Worm (Caenorhabditis elegans) whole organism, early embryonic: ENCODE measurements around the gene nas-33.

Experiments used
- B0310.2 ChIP-seq: sonication (generic microtip); optimal IDR thresholded peaks from 2 replicates; lab custom pipeline; 2016; ENCODE audit warnings: mild to moderate bottlenecking, missing genetic modification characterization, missing compliant biosample characterization
- F13C5.2 ChIP-seq: sonication (generic microtip); optimal IDR thresholded peaks from 2 replicates; lab custom pipeline; 2017; ENCODE audit warnings: mild to moderate bottlenecking, missing genetic modification characterization, inconsistent platforms, missing compliant biosample characterization
- aly-1 ChIP-seq: sonication (generic microtip); optimal IDR thresholded peaks from 2 replicates; lab custom pipeline; 2016; ENCODE audit warnings: missing genetic modification characterization, missing compliant biosample characterization
- ama-1 ChIP-seq: fragments of 150-350 bp; optimal IDR thresholded peaks from 2 replicates; lab custom pipeline; 2014
- ceh-13 ChIP-seq: fragments of 200-800 bp; sonication (Bioruptor generic); optimal IDR thresholded peaks from 2 replicates; lab custom pipeline; 2018; ENCODE audit warnings: mild to moderate bottlenecking, missing genetic modification characterization, missing compliant biosample characterization
- ceh-36 ChIP-seq: sonication (generic microtip); optimal IDR thresholded peaks from 2 replicates; lab custom pipeline; 2016; ENCODE audit warnings: missing genetic modification characterization, inconsistent platforms, missing compliant biosample characterization
- ets-7 ChIP-seq: sonication (generic microtip); optimal IDR thresholded peaks from 2 replicates; lab custom pipeline; 2016; ENCODE audit warnings: missing genotype, missing genetic modification characterization, missing compliant biosample characterization
- flt-1 ChIP-seq: fragments of 200-800 bp; sonication (Bioruptor generic); IDR thresholded peaks from 2 replicates; pipeline ENCODE4 v1.3.6; 2022; ENCODE audit warnings: missing genetic modification characterization, missing compliant biosample characterization
- hmbx-1 ChIP-seq: sonication (generic microtip); optimal IDR thresholded peaks from 2 replicates; lab custom pipeline; 2016; ENCODE audit warnings: mild to moderate bottlenecking, missing genetic modification characterization, missing compliant biosample characterization
- hmg-4 ChIP-seq: fragments of 200-800 bp; sonication (Bioruptor generic); optimal IDR thresholded peaks from 2 replicates; lab custom pipeline; 2018; ENCODE audit warnings: mild to moderate bottlenecking, missing genetic modification characterization, missing compliant biosample characterization
- hnd-1 ChIP-seq: sonication (generic microtip); optimal IDR thresholded peaks from 2 replicates; lab custom pipeline; 2016; ENCODE audit warnings: missing genetic modification characterization, missing compliant biosample characterization
- pes-1 ChIP-seq: fragments of 200-800 bp; sonication (Bioruptor generic); IDR thresholded peaks from 2 replicates; pipeline ENCODE4 v1.3.6; 2022; ENCODE audit warnings: missing genetic modification reagents, missing genetic modification characterization, missing compliant biosample characterization
- scrt-1 ChIP-seq: fragments of 200-800 bp; sonication (Bioruptor generic); IDR thresholded peaks from 2 replicates; pipeline ENCODE4 v1.3.6; 2022; ENCODE audit warnings: missing genetic modification characterization, missing compliant biosample characterization
- sea-1 ChIP-seq: fragments of 200-800 bp; sonication (Bioruptor generic); conservative IDR thresholded peaks from 2 replicates; pipeline ENCODE4 v1.3.6; 2022; ENCODE audit warnings: missing genetic modification characterization, missing compliant biosample characterization
- tbx-11 ChIP-seq: fragments of 200-800 bp; sonication (Bioruptor generic); IDR thresholded peaks from 2 replicates; pipeline ENCODE4 v1.3.6; 2022; ENCODE audit warnings: missing genetic modification characterization, missing compliant biosample characterization
- tbx-37 ChIP-seq: fragments of 200-800 bp; sonication (Bioruptor generic); conservative IDR thresholded peaks from 2 replicates; pipeline ENCODE4 v1.3.6; 2022; ENCODE audit warnings: missing genetic modification reagents, missing genetic modification characterization, missing compliant biosample characterization
- tra-4 ChIP-seq: sonication (generic microtip); optimal IDR thresholded peaks from 2 replicates; lab custom pipeline; 2017; ENCODE audit warnings: missing genetic modification characterization, missing compliant biosample characterization

nas-33 gene

DNA sequence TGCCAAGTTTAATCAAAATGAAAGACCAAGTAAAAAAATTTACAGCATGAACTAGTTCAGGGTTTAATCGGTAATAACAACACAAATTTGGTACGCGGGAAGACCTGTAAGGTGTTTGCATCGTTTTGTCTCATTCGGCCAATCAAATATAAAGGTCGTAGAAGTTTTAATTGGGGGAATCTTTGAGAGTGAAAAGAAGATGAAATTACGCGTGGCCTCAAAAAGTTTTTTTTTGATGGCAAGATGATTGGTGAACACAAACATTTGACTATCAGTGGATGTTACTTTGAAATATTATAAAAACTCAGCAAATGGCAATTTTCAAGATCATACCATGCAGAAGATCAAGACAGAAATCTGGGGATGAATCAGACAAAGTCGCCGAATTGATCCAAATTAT is at the start of gene nas-33:
TSS of gene nas-33 (minus strand) at position 101 of the 400 bp plus-strand sequence.
- TF ChIP-seq aly-1 (tag; lab: Kevin White, UChicago) = no peak
- TF ChIP-seq F13C5.2 (tag; lab: Kevin White, UChicago) = no peak
- TF ChIP-seq ceh-13 (GFP tag; lab: Kevin White, UChicago) = no peak
- TF ChIP-seq hnd-1 = no peak
- no peak for TF ChIP-seq tbx-37 (GFP tag; lab: Robert Waterston, UW)
- no peak for TF ChIP-seq ets-7 (tag; lab: Kevin White, UChicago)
- no peak for TF ChIP-seq sea-1 (GFP tag; lab: Robert Waterston, UW)
- no peak for TF ChIP-seq flt-1
- no peak for TF ChIP-seq B0310.2
- TF ChIP-seq pes-1 = no peak
- no peak for TF ChIP-seq hmg-4 (GFP tag; lab: Kevin White, UChicago)
- no peak for TF ChIP-seq tbx-11 (GFP tag; lab: Robert Waterston, UW)
- no peak for TF ChIP-seq ama-1 (lab: Kevin White, UChicago)
- no peak for TF ChIP-seq ceh-36 (tag; lab: Kevin White, UChicago)
- TF ChIP-seq scrt-1 = no peak
- no peak for TF ChIP-seq hmbx-1 (tag; lab: Kevin White, UChicago)

DNA sequence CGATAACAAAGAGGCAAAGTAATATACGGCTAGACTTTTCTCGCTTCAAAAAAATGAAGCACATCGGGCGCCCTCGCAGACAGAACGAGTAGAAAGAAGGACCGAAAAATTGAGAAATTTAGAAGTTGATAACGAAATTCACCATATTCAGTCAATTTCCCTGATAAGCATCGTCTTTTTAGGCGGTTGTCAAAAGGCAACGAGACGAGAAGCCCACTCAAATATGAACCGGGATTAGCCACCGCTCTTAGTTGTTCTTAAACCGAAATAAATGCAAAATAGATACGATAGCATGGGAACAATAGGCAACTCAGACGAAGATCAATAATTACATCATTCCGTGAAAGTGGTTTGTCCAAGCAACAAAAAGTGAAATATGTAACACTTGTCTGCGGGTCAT is 48.1 kb upstream of the nas-33 start:
- TF ChIP-seq scrt-1 (no peak), B0310.2 (no peak), tbx-11 (GFP tag; lab: Robert Waterston, UW) (no peak), ama-1 (lab: Kevin White, UChicago) (no peak), sea-1 (GFP tag; lab: Robert Waterston, UW) (no peak), aly-1 (tag; lab: Kevin White, UChicago) (no peak), hmg-4 (GFP tag; lab: Kevin White, UChicago) (no peak)

DNA sequence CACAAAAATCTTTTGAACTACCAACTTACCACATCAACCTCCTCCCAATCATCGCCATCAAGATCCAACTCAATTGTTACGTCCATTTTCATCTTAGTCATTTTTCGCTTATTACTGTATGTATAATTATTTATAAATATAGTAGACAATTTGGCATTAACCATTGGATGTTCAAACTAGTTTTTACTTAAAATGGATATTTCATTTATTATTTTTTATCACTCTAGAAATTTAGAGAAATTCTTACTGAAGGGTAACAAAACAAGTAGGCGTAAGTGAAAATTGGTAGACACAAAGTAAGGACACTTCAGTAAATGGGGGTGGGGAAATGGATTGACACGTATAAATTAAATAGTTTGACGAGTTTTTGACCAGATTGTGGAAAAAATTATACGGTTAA is 44.7 kb upstream of the nas-33 start, which contains the start of gene actl-1:
TSS of gene actl-1 (minus strand) at position 101 of the 400 bp plus-strand sequence.
- no peak for TF ChIP-seq scrt-1
- TF ChIP-seq tbx-11 (GFP tag; lab: Robert Waterston, UW) = no peak
- no peak for TF ChIP-seq F13C5.2 (tag; lab: Kevin White, UChicago)
- no peak for TF ChIP-seq ets-7 (tag; lab: Kevin White, UChicago)
- TF ChIP-seq ama-1 (lab: Kevin White, UChicago) = no peak
- no peak for TF ChIP-seq B0310.2
- TF ChIP-seq hmg-4 (GFP tag; lab: Kevin White, UChicago) = no peak
- no peak for TF ChIP-seq hnd-1
- no peak for TF ChIP-seq sea-1 (GFP tag; lab: Robert Waterston, UW)
- TF ChIP-seq tra-4 (tag; lab: Kevin White, UChicago) = no peak
- TF ChIP-seq hmbx-1 (tag; lab: Kevin White, UChicago) = no peak
- no peak for TF ChIP-seq tbx-37 (GFP tag; lab: Robert Waterston, UW)
- no peak for TF ChIP-seq pes-1
- TF ChIP-seq ceh-36 (tag; lab: Kevin White, UChicago) = no peak
- no peak for TF ChIP-seq ceh-13 (GFP tag; lab: Kevin White, UChicago)
- TF ChIP-seq aly-1 (tag; lab: Kevin White, UChicago) = no peak

DNA sequence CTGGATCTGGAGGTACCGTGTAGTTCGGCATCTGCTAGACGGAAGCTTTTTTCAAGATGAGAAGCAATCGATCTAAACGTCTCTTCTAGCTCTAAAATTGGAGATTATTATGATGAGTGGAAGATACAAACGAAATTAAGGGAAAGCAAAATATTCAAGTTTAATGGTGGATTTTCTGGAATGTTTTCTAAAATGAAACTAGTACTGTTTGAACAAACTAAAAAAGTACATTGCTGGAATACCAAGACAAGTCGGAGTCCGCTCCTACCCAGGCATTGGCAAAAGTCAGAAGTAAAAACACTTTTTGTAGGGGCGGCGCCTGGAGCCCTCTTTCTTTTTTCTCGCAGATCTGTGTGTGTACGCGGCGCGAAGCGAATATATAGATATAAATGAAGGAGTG is 29.7 kb upstream of the nas-33 start, which contains the start of gene gar-1:
TSS of gene gar-1 (minus strand) at position 101 of the 400 bp plus-strand sequence.
- no peak for TF ChIP-seq tra-4 (tag; lab: Kevin White, UChicago)
- no peak for TF ChIP-seq hmbx-1 (tag; lab: Kevin White, UChicago)
- no peak for TF ChIP-seq tbx-11 (GFP tag; lab: Robert Waterston, UW)
- no peak for TF ChIP-seq flt-1
- no peak for TF ChIP-seq hmg-4 (GFP tag; lab: Kevin White, UChicago)
- no peak for TF ChIP-seq ama-1 (lab: Kevin White, UChicago)
- TF ChIP-seq aly-1 (tag; lab: Kevin White, UChicago) = no peak
- no peak for TF ChIP-seq ceh-13 (GFP tag; lab: Kevin White, UChicago)
- TF ChIP-seq ceh-36 (tag; lab: Kevin White, UChicago) = no peak
- TF ChIP-seq hnd-1 = no peak
- no peak for TF ChIP-seq pes-1
- TF ChIP-seq scrt-1 = no peak
- TF ChIP-seq sea-1 (GFP tag; lab: Robert Waterston, UW) = no peak

DNA sequence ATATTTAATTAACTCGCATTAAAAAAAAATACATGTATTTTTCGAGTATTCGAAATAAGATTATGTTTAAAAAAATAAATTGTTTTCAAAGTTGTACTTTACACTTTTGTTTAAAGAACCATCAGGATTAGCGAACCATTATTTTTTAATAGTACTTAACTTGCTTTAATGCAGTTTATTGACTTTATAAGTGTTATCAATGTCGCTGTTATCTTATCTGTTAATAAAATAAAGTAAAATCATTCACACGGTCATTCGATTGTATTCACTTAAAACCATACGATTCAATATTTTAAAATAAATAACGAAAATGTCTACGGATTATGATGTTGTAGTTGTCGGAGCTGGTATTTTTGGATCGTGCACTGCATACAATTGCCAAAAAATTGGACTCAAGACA is 21.5 kb upstream of the nas-33 start, which contains the start of gene C15B12.1:
TSS of gene C15B12.1 (plus strand) at position 271 of the 400 bp plus-strand sequence.
- TF ChIP-seq scrt-1 (no peak), B0310.2 (no peak), tbx-11 (GFP tag; lab: Robert Waterston, UW) (no peak), pes-1 (no peak), tbx-37 (GFP tag; lab: Robert Waterston, UW) (no peak), ceh-36 (tag; lab: Kevin White, UChicago) (no peak), flt-1 (no peak), ceh-13 (GFP tag; lab: Kevin White, UChicago) (no peak), hmbx-1 (tag; lab: Kevin White, UChicago) (no peak), aly-1 (tag; lab: Kevin White, UChicago) (no peak)

DNA sequence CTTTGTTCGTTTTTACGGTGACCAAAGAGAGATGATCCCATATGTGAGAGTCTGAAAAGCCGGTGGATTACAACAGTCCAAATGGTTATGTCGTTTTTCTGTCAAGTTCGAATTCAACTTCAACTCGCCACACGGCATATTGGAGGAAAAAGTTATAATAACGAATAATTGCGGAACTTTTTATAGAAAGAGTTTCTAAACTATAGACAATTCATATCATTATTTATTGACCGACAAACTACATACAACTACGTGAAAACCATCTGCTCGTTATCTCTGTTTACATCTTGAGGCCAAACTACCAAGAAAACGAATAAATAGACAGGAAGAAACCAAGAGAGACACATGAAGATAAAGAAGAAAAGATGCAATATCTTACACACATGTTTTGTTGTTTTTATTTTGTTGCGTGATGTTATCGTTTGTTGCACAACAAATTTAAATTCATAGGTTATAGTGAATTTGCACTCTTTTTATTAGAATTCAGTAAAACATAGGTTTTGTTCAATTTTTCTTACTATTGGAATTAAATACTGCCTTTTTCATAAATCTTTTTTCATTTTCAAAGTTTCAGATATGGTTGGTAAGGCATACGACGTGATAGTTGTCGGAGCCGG is 18.7 kb upstream of the nas-33 start, which contains the start of the genes C15B12.4 and C15B12.8:
TSS of gene C15B12.4 (minus strand) at position 51 of the 617 bp plus-strand sequence.
TSS of gene C15B12.8 (plus strand) at position 567 of the 617 bp plus-strand sequence.
- TF ChIP-seq F13C5.2 (tag; lab: Kevin White, UChicago) (no peak), hmbx-1 (tag; lab: Kevin White, UChicago) (no peak), ceh-36 (tag; lab: Kevin White, UChicago) (no peak), hmg-4 (GFP tag; lab: Kevin White, UChicago) (no peak), tbx-11 (GFP tag; lab: Robert Waterston, UW) (no peak)

DNA sequence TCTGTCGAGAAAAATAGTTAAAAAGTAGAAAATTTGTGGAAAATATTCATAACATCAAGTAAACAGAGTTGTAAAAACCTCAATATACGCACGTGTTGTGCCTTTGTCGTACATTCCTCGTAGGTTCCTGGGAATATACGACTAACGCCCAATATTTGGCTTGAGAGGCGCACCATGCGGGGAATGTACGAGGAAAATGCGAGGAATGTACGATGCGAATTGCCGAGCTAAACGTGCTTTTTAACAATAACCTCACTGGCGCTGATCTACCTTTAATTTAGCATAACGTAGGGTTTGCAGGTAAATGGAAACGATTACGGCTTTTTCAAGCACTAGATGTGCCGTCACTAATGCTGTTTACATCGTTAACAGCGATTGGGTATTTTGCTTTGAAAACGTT is 13.4 kb upstream of the nas-33 start, which contains the start of gene C15B12.9:
TSS of gene C15B12.9 (plus strand) at position 301 of the 400 bp plus-strand sequence.
- TF ChIP-seq scrt-1 = no peak
- TF ChIP-seq hmbx-1 (tag; lab: Kevin White, UChicago) = no peak
- no peak for TF ChIP-seq F13C5.2 (tag; lab: Kevin White, UChicago)
- no peak for TF ChIP-seq sea-1 (GFP tag; lab: Robert Waterston, UW)
- TF ChIP-seq ceh-36 (tag; lab: Kevin White, UChicago) = no peak
- no peak for TF ChIP-seq pes-1
- TF ChIP-seq flt-1 = no peak
- no peak for TF ChIP-seq B0310.2
- no peak for TF ChIP-seq aly-1 (tag; lab: Kevin White, UChicago)
- TF ChIP-seq hnd-1 = no peak
- no peak for TF ChIP-seq hmg-4 (GFP tag; lab: Kevin White, UChicago)
